Fruit fly (Drosophila melanogaster) whole organism, larva: ENCODE data around the gene CG46465.

Experiments
- noc ChIP-seq: fragments of 200-800 bp; sonication (Bioruptor generic); optimal IDR thresholded peaks from 3 replicates; lab custom pipeline; 2019; ENCODE audit warnings: missing biosample characterization, mild to moderate bottlenecking, missing genetic modification characterization, moderate library complexity

CG46465 gene

dm6 chr2L:18957142-18957674 lies 35.1 kb upstream of the CG46465 start, which contains the start of gene Bhmt:
Bhmt (minus strand) TSS chr2L:18957311.
- TF ChIP-seq noc (tag; lab: Kevin White, UChicago) = peak; percentile 90

dm6 chr2L:18965367-18966213 lies 26.7 kb upstream of the CG46465 start:
- TF ChIP-seq noc (tag; lab: Kevin White, UChicago) = peak; percentile 77

dm6 chr2L:18966214-18966556 lies 26.1 kb upstream of the CG46465 start:
- TF ChIP-seq noc (tag; lab: Kevin White, UChicago) = peak; percentile 69

- TF ChIP-seq noc (tag; lab: Kevin White, UChicago) = peak; percentile 60
Measured at dm6 chr2L:18966844-18967243, 25.5 kb upstream of the CG46465 start.

- no peak for TF ChIP-seq noc (tag; lab: Kevin White, UChicago)
Measured at dm6 chr2L:18967897-18968296, 24.4 kb upstream of the CG46465 start.

dm6 chr2L:18968370-18969105 lies 23.8 kb upstream of the CG46465 start, which contains the start of the genes Nak and Tango6:
Nak (minus strand) TSS chr2L:18968744.
Tango6 (plus strand) TSS chr2L:18969028.
- TF ChIP-seq noc (tag; lab: Kevin White, UChicago) = no peak

dm6 chr2L:18974063-18974779 lies 18.1 kb upstream of the CG46465 start, which contains the start of the genes L2HGDH and CG10431:
L2HGDH (minus strand) TSS chr2L:18974448.
CG10431 (plus strand) TSS chr2L:18974710.
- TF ChIP-seq noc (tag; lab: Kevin White, UChicago) = peak; percentile 78

- TF ChIP-seq noc (tag; lab: Kevin White, UChicago) = no peak
Measured at dm6 chr2L:18976749-18977148, 15.5 kb upstream of the CG46465 start.

dm6 chr2L:18978923-18979322 lies 13.4 kb upstream of the CG46465 start:
- TF ChIP-seq noc (tag; lab: Kevin White, UChicago) = no peak

- no peak for TF ChIP-seq noc (tag; lab: Kevin White, UChicago)
Measured at dm6 chr2L:18979407-18979806, 12.9 kb upstream of the CG46465 start.

- no peak for TF ChIP-seq noc (tag; lab: Kevin White, UChicago)
Measured at dm6 chr2L:18980982-18981381, 11.3 kb upstream of the CG46465 start.

dm6 chr2L:18981484-18981883 lies 10.8 kb upstream of the CG46465 start:
- TF ChIP-seq noc (tag; lab: Kevin White, UChicago) = no peak

dm6 chr2L:18981947-18982579 lies 10.2 kb upstream of the CG46465 start:
- TF ChIP-seq noc (tag; lab: Kevin White, UChicago) = no peak

dm6 chr2L:18982826-18983758 lies 9.2 kb upstream of the CG46465 start:
- no peak for TF ChIP-seq noc (tag; lab: Kevin White, UChicago)
